Worm (Caenorhabditis elegans) whole organism, early embryonic: ENCODE results near the gene T26H8.5.

Experiments used
- B0310.2 ChIP-seq: sonication (generic microtip); optimal IDR thresholded peaks from 2 replicates; lab custom pipeline; 2016; ENCODE audit warnings: mild to moderate bottlenecking, missing genetic modification characterization, missing compliant biosample characterization
- F13C5.2 ChIP-seq: sonication (generic microtip); optimal IDR thresholded peaks from 2 replicates; lab custom pipeline; 2017; ENCODE audit warnings: mild to moderate bottlenecking, missing genetic modification characterization, inconsistent platforms, missing compliant biosample characterization
- aly-1 ChIP-seq: sonication (generic microtip); optimal IDR thresholded peaks from 2 replicates; lab custom pipeline; 2016; ENCODE audit warnings: missing genetic modification characterization, missing compliant biosample characterization
- ama-1 ChIP-seq: fragments of 150-350 bp; optimal IDR thresholded peaks from 2 replicates; lab custom pipeline; 2014
- ceh-13 ChIP-seq: fragments of 200-800 bp; sonication (Bioruptor generic); optimal IDR thresholded peaks from 2 replicates; lab custom pipeline; 2018; ENCODE audit warnings: mild to moderate bottlenecking, missing genetic modification characterization, missing compliant biosample characterization
- ceh-36 ChIP-seq: sonication (generic microtip); optimal IDR thresholded peaks from 2 replicates; lab custom pipeline; 2016; ENCODE audit warnings: missing genetic modification characterization, inconsistent platforms, missing compliant biosample characterization
- ets-7 ChIP-seq: sonication (generic microtip); optimal IDR thresholded peaks from 2 replicates; lab custom pipeline; 2016; ENCODE audit warnings: missing genotype, missing genetic modification characterization, missing compliant biosample characterization
- flt-1 ChIP-seq: fragments of 200-800 bp; sonication (Bioruptor generic); IDR thresholded peaks from 2 replicates; pipeline ENCODE4 v1.3.6; 2022; ENCODE audit warnings: missing genetic modification characterization, missing compliant biosample characterization
- hmbx-1 ChIP-seq: sonication (generic microtip); optimal IDR thresholded peaks from 2 replicates; lab custom pipeline; 2016; ENCODE audit warnings: mild to moderate bottlenecking, missing genetic modification characterization, missing compliant biosample characterization
- hmg-4 ChIP-seq: fragments of 200-800 bp; sonication (Bioruptor generic); optimal IDR thresholded peaks from 2 replicates; lab custom pipeline; 2018; ENCODE audit warnings: mild to moderate bottlenecking, missing genetic modification characterization, missing compliant biosample characterization
- hnd-1 ChIP-seq: sonication (generic microtip); optimal IDR thresholded peaks from 2 replicates; lab custom pipeline; 2016; ENCODE audit warnings: missing genetic modification characterization, missing compliant biosample characterization
- pes-1 ChIP-seq: fragments of 200-800 bp; sonication (Bioruptor generic); IDR thresholded peaks from 2 replicates; pipeline ENCODE4 v1.3.6; 2022; ENCODE audit warnings: missing genetic modification reagents, missing genetic modification characterization, missing compliant biosample characterization
- scrt-1 ChIP-seq: fragments of 200-800 bp; sonication (Bioruptor generic); IDR thresholded peaks from 2 replicates; pipeline ENCODE4 v1.3.6; 2022; ENCODE audit warnings: missing genetic modification characterization, missing compliant biosample characterization
- sea-1 ChIP-seq: fragments of 200-800 bp; sonication (Bioruptor generic); conservative IDR thresholded peaks from 2 replicates; pipeline ENCODE4 v1.3.6; 2022; ENCODE audit warnings: missing genetic modification characterization, missing compliant biosample characterization
- tbx-11 ChIP-seq: fragments of 200-800 bp; sonication (Bioruptor generic); IDR thresholded peaks from 2 replicates; pipeline ENCODE4 v1.3.6; 2022; ENCODE audit warnings: missing genetic modification characterization, missing compliant biosample characterization
- tbx-37 ChIP-seq: fragments of 200-800 bp; sonication (Bioruptor generic); conservative IDR thresholded peaks from 2 replicates; pipeline ENCODE4 v1.3.6; 2022; ENCODE audit warnings: missing genetic modification reagents, missing genetic modification characterization, missing compliant biosample characterization
- tra-4 ChIP-seq: sonication (generic microtip); optimal IDR thresholded peaks from 2 replicates; lab custom pipeline; 2017; ENCODE audit warnings: missing genetic modification characterization, missing compliant biosample characterization

The T26H8.5 gene

DNA sequence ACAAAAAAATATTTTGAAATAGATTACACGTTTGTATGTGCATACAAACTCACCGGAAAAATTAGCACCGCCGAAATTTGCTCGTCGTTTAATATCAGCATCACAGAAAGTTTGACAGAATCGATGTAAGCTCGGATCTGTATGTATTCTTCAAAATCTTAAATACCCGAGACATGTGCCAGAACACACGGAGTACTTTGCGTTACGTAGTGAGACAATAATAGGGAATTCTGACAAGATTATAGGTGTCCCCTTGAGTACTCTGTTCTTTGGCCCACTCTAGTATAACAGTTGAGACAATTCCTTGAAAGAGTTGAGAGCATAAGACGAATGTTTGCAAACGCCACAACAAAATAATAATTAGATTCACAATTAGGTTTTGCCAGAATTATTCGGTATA, 1.8 kb downstream of the T26H8.5 start, which contains the start of gene srx-48:
srx-48 (minus strand) TSS at position 101 of the 400 bp plus-strand sequence.
- TF ChIP-seq tbx-37 (GFP tag; lab: Robert Waterston, UW) (no peak), ets-7 (no peak), F13C5.2 (no peak), hnd-1 (no peak), aly-1 (tag; lab: Kevin White, UChicago) (no peak), B0310.2 (tag; lab: Kevin White, UChicago) (no peak), sea-1 (GFP tag; lab: Robert Waterston, UW) (no peak), ama-1 (lab: Kevin White, UChicago) (no peak)

ce11 chrV:15298597-15298996, 6.8 kb downstream of the T26H8.5 start, which contains the start of gene cpr-3:
Gene cpr-3, minus strand, starts transcription at chrV:15298700.
- no peak for TF ChIP-seq hmg-4 (GFP tag; lab: Kevin White, UChicago)

- TF ChIP-seq pes-1 (peak; percentile 54; the same call in 1 of the 2 replicates), flt-1 (GFP tag; lab: Robert Waterston, UW) (peak; percentile 15; the same call in 1 of the 2 replicates)
These were observed 10.0 kb downstream of the T26H8.5 start for ce11 chrV:15295436-15295835.

DNA sequence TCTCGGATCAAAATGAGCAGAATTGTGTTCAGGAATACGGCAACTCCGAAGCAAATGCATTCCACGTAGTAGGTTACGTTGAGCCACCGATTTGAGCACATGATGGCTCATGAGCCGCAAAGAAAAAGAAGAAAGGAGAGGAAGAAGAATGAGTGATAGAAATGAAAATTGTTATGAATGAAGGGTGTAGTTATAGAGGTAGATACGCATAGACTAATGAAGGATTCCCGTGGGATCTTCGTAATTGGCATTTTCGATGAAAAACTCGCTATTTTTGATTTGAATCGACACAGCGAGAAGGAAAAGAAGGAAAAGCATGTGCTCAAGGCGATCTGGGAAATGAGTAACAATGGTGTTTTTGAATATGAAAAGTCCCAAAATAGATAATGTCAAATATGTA, 11.5 kb downstream of the T26H8.5 start, which contains the start of gene str-96:
str-96 (minus strand) TSS at position 101 of the 400 bp plus-strand sequence.
- no peak for TF ChIP-seq sea-1 (GFP tag; lab: Robert Waterston, UW)
- no peak for TF ChIP-seq tbx-11
- no peak for TF ChIP-seq ceh-36 (tag; lab: Kevin White, UChicago)
- TF ChIP-seq ama-1 (lab: Kevin White, UChicago), result no peak
- TF ChIP-seq aly-1 (tag; lab: Kevin White, UChicago), result no peak
- no peak for TF ChIP-seq hmg-4 (GFP tag; lab: Kevin White, UChicago)
- no peak for TF ChIP-seq scrt-1 (GFP tag; lab: Robert Waterston, UW)
- TF ChIP-seq F13C5.2, result no peak

- no peak for TF ChIP-seq scrt-1 (GFP tag; lab: Robert Waterston, UW)
- TF ChIP-seq sea-1 (GFP tag; lab: Robert Waterston, UW), result no peak
- TF ChIP-seq tbx-11, result no peak
- no peak for TF ChIP-seq B0310.2 (tag; lab: Kevin White, UChicago)
- no peak for TF ChIP-seq aly-1 (tag; lab: Kevin White, UChicago)
- no peak for TF ChIP-seq ama-1 (lab: Kevin White, UChicago)
- TF ChIP-seq hmbx-1 (tag; lab: Kevin White, UChicago), result no peak
These were observed 14.4 kb downstream of the T26H8.5 start, which contains the start of gene cyp-34A2 for ce11 chrV:15290995-15291394. Gene cyp-34A2, minus strand, starts transcription at chrV:15291095.

ce11 chrV:15287856-15288255, 17.5 kb downstream of the T26H8.5 start, which contains the start of gene cyp-34A1:
Gene cyp-34A1, minus strand, starts transcription at chrV:15287956.
- TF ChIP-seq pes-1, result no peak
- TF ChIP-seq tbx-11, result no peak
- no peak for TF ChIP-seq scrt-1 (GFP tag; lab: Robert Waterston, UW)
- no peak for TF ChIP-seq ceh-36 (tag; lab: Kevin White, UChicago)

DNA sequence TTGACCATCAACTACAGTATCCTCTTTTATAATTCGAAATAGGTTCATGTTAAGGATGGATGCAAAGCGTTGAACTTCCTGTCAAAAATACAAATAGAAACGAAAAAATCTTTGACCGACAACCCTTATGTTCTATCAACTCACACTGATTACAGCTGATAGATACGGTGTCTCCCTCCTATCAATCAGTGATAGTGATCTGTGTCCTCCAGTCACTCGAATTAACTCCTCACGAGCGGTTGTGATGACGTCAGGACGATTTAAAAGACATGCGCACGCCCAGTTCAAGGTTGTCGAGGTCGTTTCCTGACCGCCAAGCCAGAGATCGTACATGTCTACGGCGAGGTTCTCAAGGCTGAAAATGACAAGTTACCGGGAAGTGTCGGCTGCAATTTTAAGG, 19.4 kb downstream of the T26H8.5 start:
- TF ChIP-seq ama-1 (lab: Kevin White, UChicago) (no peak), tra-4 (tag; lab: Kevin White, UChicago) (no peak), flt-1 (GFP tag; lab: Robert Waterston, UW) (no peak), scrt-1 (GFP tag; lab: Robert Waterston, UW) (no peak)

ce11 chrV:15281279-15281949, 24.0 kb downstream of the T26H8.5 start, which contains the start of the genes srw-19 and srx-51:
Gene srw-19, minus strand, starts transcription at chrV:15281379.
Gene srx-51, plus strand, starts transcription at chrV:15281899.
- TF ChIP-seq scrt-1 (GFP tag; lab: Robert Waterston, UW), result no peak
- no peak for TF ChIP-seq aly-1 (tag; lab: Kevin White, UChicago)
- TF ChIP-seq tbx-11, result no peak
- TF ChIP-seq hnd-1, result no peak
- TF ChIP-seq tra-4 (tag; lab: Kevin White, UChicago), result no peak
- TF ChIP-seq flt-1 (GFP tag; lab: Robert Waterston, UW), result no peak
- no peak for TF ChIP-seq ceh-13
- TF ChIP-seq hmbx-1 (tag; lab: Kevin White, UChicago), result no peak
- TF ChIP-seq ama-1 (lab: Kevin White, UChicago), result no peak
- TF ChIP-seq F13C5.2, result no peak
- TF ChIP-seq ets-7, result no peak
- TF ChIP-seq hmg-4 (GFP tag; lab: Kevin White, UChicago), result no peak

- TF ChIP-seq ceh-13, result no peak
These were observed 28.5 kb downstream of the T26H8.5 start, which contains the start of gene srw-17 for ce11 chrV:15276915-15277314. Gene srw-17, minus strand, starts transcription at chrV:15277015.
